Fruit fly (Drosophila melanogaster) Kc167 (cell line): ENCODE results near the gene CG11741.

Experiments used
- Myc ChIP-seq: fragments of >200 bp; optimal IDR thresholded peaks from 2 replicates; lab custom pipeline; 2017; ENCODE audit warnings: missing external identifiers
- h ChIP-seq: fragments of >200 bp; optimal IDR thresholded peaks from 3 replicates; lab custom pipeline; 2018; ENCODE audit warnings: missing external identifiers
- psq ChIP-seq: fragments of >200 bp; optimal IDR thresholded peaks from 2 replicates; lab custom pipeline; 2017; ENCODE audit warnings: missing external identifiers

DNA sequence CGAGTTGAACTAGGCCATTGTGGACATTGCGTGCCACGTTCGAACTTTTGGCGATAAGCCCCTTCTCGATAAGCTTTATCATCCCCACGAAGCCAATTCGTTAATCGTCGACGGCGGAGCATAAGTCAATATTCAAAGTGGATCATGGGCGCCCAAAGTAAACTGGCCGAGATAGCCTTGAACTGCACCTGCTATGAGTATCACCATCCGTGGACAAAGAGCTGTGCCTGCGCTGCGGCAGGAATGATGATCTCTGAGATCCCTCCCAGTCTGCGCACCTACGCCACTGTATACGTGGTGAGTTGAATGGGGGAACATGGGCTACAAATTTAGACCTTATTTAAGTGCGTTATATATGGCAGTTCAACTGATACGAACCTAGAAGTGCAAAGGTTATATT is 4.4 kb downstream of the CG11741 start:
- TF ChIP-seq Myc, result no peak
- TF ChIP-seq psq (lab: Kevin White, UChicago), result no peak
- TF ChIP-seq h, result no peak
